Fruit fly (Drosophila melanogaster) whole organism, pupa: ENCODE measurements around the gene Drs.

Experiments
- CG10348 ChIP-seq: fragments of 200-800 bp; sonication (Bioruptor generic); IDR thresholded peaks from 2 replicates; pipeline ENCODE4 v1.3.6; 2022; ENCODE audit warnings: missing biosample characterization, missing genetic modification characterization
- CG12605 ChIP-seq: fragments of 200-800 bp; sonication (Bioruptor generic); IDR thresholded peaks from 2 replicates; pipeline ENCODE4 v1.3.6; 2022; ENCODE audit warnings: missing biosample characterization, missing genetic modification characterization
- CG13204 ChIP-seq: fragments of 200-800 bp; sonication (Bioruptor generic); optimal IDR thresholded peaks from 2 replicates; lab custom pipeline; 2018; ENCODE audit warnings: missing biosample characterization, mild to moderate bottlenecking, missing genetic modification characterization, moderate library complexity
- CG14655 ChIP-seq: fragments of 200-800 bp; sonication (Bioruptor generic); optimal IDR thresholded peaks from 3 replicates; lab custom pipeline; 2017; ENCODE audit warnings: mild to moderate bottlenecking, missing biosample characterization, missing genetic modification reagents, missing genetic modification characterization
- CG15710 ChIP-seq: fragments of 200-800 bp; sonication (Bioruptor generic); optimal IDR thresholded peaks from 2 replicates; lab custom pipeline; 2018; ENCODE audit warnings: missing biosample characterization, mild to moderate bottlenecking, missing genetic modification characterization, moderate library complexity
- CG17806 ChIP-seq: fragments of 200-800 bp; sonication (Bioruptor generic); optimal IDR thresholded peaks from 2 replicates; lab custom pipeline; 2018; ENCODE audit warnings: missing biosample characterization, mild to moderate bottlenecking, missing genetic modification characterization, moderate library complexity
- CG32121 ChIP-seq: fragments of 200-800 bp; sonication (Bioruptor generic); IDR thresholded peaks from 2 replicates; pipeline ENCODE4 v1.3.6; 2022; ENCODE audit warnings: missing biosample characterization, missing genetic modification characterization
- CG34367 ChIP-seq: fragments of 200-800 bp; sonication (Bioruptor generic); optimal IDR thresholded peaks from 2 replicates; lab custom pipeline; 2018; ENCODE audit warnings: missing biosample characterization, mild to moderate bottlenecking, missing genetic modification characterization
- CG4496 ChIP-seq: fragments of 200-800 bp; sonication (Bioruptor generic); IDR thresholded peaks from 3 replicates; pipeline ENCODE4 v1.3.6; 2022; ENCODE audit warnings: missing biosample characterization, missing genetic modification characterization
- CG8159 ChIP-seq: fragments of 200-800 bp; sonication (Bioruptor generic); optimal IDR thresholded peaks from 3 replicates; lab custom pipeline; 2018; ENCODE audit warnings: missing biosample characterization, mild to moderate bottlenecking, missing genetic modification characterization, moderate library complexity
- CG8301 ChIP-seq: fragments of 200-800 bp; sonication (Bioruptor generic); optimal IDR thresholded peaks from 2 replicates; lab custom pipeline; 2018; ENCODE audit warnings: missing biosample characterization, mild to moderate bottlenecking, missing genetic modification characterization
- CG9948 ChIP-seq: fragments of 200-800 bp; sonication (Bioruptor generic); optimal IDR thresholded peaks from 2 replicates; lab custom pipeline; 2018; ENCODE audit warnings: missing biosample characterization, mild to moderate bottlenecking, missing genetic modification characterization, moderate library complexity
- D1 ChIP-seq: fragments of 200-800 bp; sonication (Bioruptor generic); optimal IDR thresholded peaks from 2 replicates; lab custom pipeline; 2018; ENCODE audit warnings: missing biosample characterization, mild to moderate bottlenecking, missing genetic modification characterization, moderate library complexity
- EcR ChIP-seq: fragments of 200-800 bp; sonication (Bioruptor generic); optimal IDR thresholded peaks from 3 replicates; lab custom pipeline; 2019; ENCODE audit warnings: missing biosample characterization, missing genetic modification characterization, mild to moderate bottlenecking, moderate library complexity, missing genetic modification reagents
- Ets98B ChIP-seq: fragments of 200-800 bp; sonication (Bioruptor generic); IDR thresholded peaks from 2 replicates; pipeline ENCODE4 v1.3.6; 2022; ENCODE audit warnings: missing biosample characterization, missing genetic modification characterization
- Pif1A ChIP-seq: fragments of 200-800 bp; sonication (Bioruptor generic); optimal IDR thresholded peaks from 3 replicates; lab custom pipeline; 2016; ENCODE audit warnings: missing biosample characterization, missing genetic modification characterization
- Pif1B ChIP-seq: fragments of 200-800 bp; sonication (Bioruptor generic); optimal IDR thresholded peaks from 3 replicates; lab custom pipeline; 2016; ENCODE audit warnings: missing biosample characterization, missing genetic modification characterization
- Snoo ChIP-seq: fragments of 200-800 bp; sonication (Bioruptor generic); optimal IDR thresholded peaks from 3 replicates; lab custom pipeline; 2017; ENCODE audit warnings: missing biosample characterization, mild to moderate bottlenecking, missing genetic modification characterization, inconsistent platforms
- fd96Ca ChIP-seq: fragments of 200-800 bp; sonication (Bioruptor generic); IDR thresholded peaks from 3 replicates; pipeline ENCODE4 v1.3.6; 2022; ENCODE audit warnings: missing biosample characterization, missing genetic modification characterization
- gl ChIP-seq: fragments of 200-800 bp; sonication (Bioruptor generic); optimal IDR thresholded peaks from 2 replicates; lab custom pipeline; 2018; ENCODE audit warnings: missing biosample characterization, mild to moderate bottlenecking, missing genetic modification characterization
- rn ChIP-seq: fragments of 200-800 bp; sonication (Bioruptor generic); IDR thresholded peaks from 2 replicates; pipeline ENCODE4 v1.3.6; 2022; ENCODE audit warnings: missing biosample characterization, missing genetic modification characterization

Gene Drs

DNA sequence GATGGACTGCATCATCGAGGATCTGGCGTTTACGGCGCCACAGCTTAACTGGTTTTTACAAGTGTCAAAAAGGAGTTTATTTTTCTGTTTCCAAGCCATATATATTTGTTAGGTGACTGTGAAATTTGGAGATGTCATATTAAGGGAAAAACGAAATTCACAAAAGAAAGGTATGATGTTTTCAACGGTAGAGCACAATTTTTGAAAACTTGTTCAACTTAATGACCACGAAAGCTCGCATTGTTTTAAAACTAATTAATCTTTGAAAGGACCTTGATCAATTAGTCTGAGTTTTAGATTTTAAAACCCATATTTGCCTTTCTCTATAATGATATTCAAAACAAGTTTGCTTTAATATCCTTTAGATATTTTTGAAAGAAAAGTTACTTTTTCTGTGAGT is 40.6 kb upstream of the Drs start, which contains the start of gene Strip:
Gene Strip (minus strand): TSS at position 101 of the 400 bp plus-strand sequence.
- TF ChIP-seq CG32121 (GFP tag; lab: Robert Waterston, UW) (no peak), Pif1B (GFP tag; lab: Kevin White, UChicago) (no peak), CG8301 (tag; lab: Kevin White, UChicago) (no peak), CG13204 (GFP tag; lab: Kevin White, UChicago) (no peak), CG34367 (no peak), D1 (no peak), CG14655 (GFP tag; lab: Kevin White, UChicago) (no peak), CG17806 (no peak), Snoo (tag; lab: Kevin White, UChicago) (no peak), gl (no peak), CG8159 (tag; lab: Kevin White, UChicago) (no peak), CG12605 (GFP tag; lab: Robert Waterston, UW) (no peak), Ets98B (no peak)
- TF ChIP-seq, all 21 proteins: peak for 0

DNA sequence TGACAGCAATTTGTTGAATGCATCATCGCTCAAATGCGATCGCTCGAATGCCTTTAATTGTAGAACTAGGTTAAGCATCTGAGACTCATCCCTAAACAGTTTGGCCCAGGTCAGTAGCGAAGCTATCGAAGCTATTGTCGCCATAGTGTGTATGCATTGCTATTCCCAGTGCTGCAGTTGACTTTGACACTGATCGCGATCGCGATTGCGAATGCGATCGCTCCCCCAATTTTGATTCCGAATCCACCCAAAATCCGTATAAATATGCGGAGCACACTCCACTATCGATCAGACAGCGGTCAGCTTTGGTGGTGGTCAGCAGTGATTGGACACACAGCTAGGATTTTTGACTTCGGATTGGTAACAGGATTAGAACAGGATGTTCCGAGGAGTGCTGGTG is 39.6 kb upstream of the Drs start, which contains the start of gene CG14961:
Gene CG14961 (plus strand): TSS at position 301 of the 400 bp plus-strand sequence.
- TF ChIP-seq Pif1B (GFP tag; lab: Kevin White, UChicago) (no peak), CG15710 (no peak), Pif1A (GFP tag; lab: Kevin White, UChicago) (no peak), rn (GFP tag; lab: Robert Waterston, UW) (no peak), CG8301 (tag; lab: Kevin White, UChicago) (no peak), Ets98B (no peak)

DNA sequence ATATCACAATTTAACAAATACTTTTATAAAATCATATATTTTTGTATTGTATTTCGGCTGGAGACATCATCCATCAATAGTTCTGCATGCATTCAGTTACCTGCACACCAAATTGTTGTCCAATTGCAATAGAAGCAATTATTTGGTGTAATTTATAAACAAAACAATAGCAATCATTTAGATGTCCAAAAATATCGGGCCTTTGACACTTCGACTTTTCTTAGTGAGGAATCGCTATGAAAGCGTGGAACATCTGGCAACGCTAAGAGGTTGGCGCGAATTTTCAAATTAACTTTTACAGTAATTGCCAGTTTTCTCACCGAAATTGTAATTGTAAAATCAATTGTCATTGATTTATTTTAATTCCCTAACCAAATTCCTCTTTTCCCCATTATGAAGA is 34.6 kb upstream of the Drs start, which contains the start of gene CG14969:
Gene CG14969 (minus strand): TSS at position 195 of the 400 bp plus-strand sequence.
- TF ChIP-seq CG17806 = no peak
- TF ChIP-seq CG14655 (GFP tag; lab: Kevin White, UChicago) = no peak
- no peak for TF ChIP-seq CG8159 (tag; lab: Kevin White, UChicago)
- TF ChIP-seq EcR (GFP tag; lab: Kevin White, UChicago) = no peak
- TF ChIP-seq CG4496 (GFP tag; lab: Robert Waterston, UW) = no peak
- no peak for TF ChIP-seq CG12605 (GFP tag; lab: Robert Waterston, UW)
- TF ChIP-seq CG15710 = no peak
- no peak for TF ChIP-seq gl
- TF ChIP-seq CG8301 (tag; lab: Kevin White, UChicago) = no peak
- TF ChIP-seq CG34367 = no peak
- no peak for TF ChIP-seq CG9948
- no peak for TF ChIP-seq D1
- TF ChIP-seq fd96Ca = no peak
- TF ChIP-seq Pif1B (GFP tag; lab: Kevin White, UChicago) = no peak
- TF ChIP-seq Ets98B = no peak
- TF ChIP-seq CG13204 (GFP tag; lab: Kevin White, UChicago) = no peak
- TF ChIP-seq Pif1A (GFP tag; lab: Kevin White, UChicago) = no peak

DNA sequence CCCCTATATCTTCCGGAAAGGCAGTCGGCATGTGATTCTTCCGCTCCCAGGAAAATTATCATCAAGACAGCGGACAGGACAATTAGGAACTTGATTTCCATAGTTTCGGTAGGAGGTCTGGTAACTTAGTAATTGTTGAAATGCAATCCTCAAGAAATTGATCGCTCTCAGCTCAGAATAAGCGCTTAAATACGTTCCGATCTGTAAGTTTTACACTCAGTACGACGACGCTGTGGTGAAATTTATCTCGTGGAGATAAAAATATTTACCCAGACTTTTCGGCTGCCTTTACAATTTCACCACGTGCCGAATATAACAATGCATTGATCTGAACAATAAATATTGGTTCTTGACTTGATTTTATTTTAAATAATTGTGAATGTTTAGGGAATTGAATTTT is 33.7 kb upstream of the Drs start, which contains the start of gene Drsl1:
Gene Drsl1 (minus strand): TSS at position 101 of the 400 bp plus-strand sequence.
- TF ChIP-seq D1 = no peak
- TF ChIP-seq CG34367 = no peak
- no peak for TF ChIP-seq CG9948
- TF ChIP-seq Snoo (tag; lab: Kevin White, UChicago) = no peak
- TF ChIP-seq CG14655 (GFP tag; lab: Kevin White, UChicago) = no peak
- TF ChIP-seq Pif1A (GFP tag; lab: Kevin White, UChicago) = no peak
- TF ChIP-seq CG32121 (GFP tag; lab: Robert Waterston, UW) = no peak
- TF ChIP-seq Ets98B = no peak
- no peak for TF ChIP-seq CG15710
- TF ChIP-seq CG10348 (GFP tag; lab: Robert Waterston, UW) = no peak
- no peak for TF ChIP-seq gl
- no peak for TF ChIP-seq CG4496 (GFP tag; lab: Robert Waterston, UW)
- TF ChIP-seq CG17806 = no peak
- no peak for TF ChIP-seq EcR (GFP tag; lab: Kevin White, UChicago)
- no peak for TF ChIP-seq CG8301 (tag; lab: Kevin White, UChicago)
- no peak for TF ChIP-seq CG13204 (GFP tag; lab: Kevin White, UChicago)
- no peak for TF ChIP-seq fd96Ca

DNA sequence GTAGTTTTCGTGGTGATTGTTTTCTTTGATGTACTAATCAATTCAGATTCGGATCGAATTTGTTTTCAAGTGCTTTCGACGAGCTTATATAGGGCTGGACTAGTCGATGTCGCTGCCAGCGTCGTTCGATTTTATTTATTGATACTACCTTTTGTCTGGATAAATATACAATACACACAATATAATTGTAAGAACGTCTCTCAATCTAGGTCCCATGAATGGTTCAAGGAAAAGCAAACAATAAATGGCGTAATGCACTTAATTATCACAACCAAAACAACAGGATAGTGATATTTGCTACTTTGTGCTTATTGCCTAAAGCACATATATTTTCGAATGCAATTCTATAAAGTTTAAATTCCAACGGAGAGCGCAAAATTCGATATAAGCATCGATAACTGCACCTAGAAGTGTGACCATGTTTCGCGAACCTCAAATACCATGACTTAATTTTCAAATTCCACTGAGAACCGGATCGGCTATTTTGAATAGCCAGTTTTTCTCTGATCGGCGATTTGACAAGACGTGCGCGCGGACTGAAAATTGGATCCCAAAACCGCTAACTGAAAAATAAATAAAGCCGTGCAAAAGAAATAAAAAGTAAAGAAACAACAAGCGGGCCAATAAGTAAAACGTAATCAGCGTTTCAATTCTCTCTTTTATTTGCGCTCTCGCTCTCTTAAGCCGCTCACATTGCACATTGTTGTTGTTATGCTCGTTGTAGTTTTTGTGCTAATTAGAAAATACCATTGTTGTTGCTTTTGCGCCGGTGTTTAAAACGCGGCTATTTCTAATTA is 32.8 kb upstream of the Drs start, which contains the start of the genes Drsl6 and kst:
Gene Drsl6 (minus strand): TSS at position 51 of the 797 bp plus-strand sequence.
Gene kst (plus strand): TSS at position 493 of the 797 bp plus-strand sequence.
- peak; percentile 64 for TF ChIP-seq gl
- peak; percentile 38; the same call in 1 of the 2 replicates for TF ChIP-seq rn (GFP tag; lab: Robert Waterston, UW)
- TF ChIP-seq CG32121 (GFP tag; lab: Robert Waterston, UW) = peak; percentile 32; the same call in 1 of the 2 replicates
- TF ChIP-seq CG17806 = peak; percentile 32
- peak; percentile 17 for TF ChIP-seq CG9948
- peak; percentile 69 for TF ChIP-seq CG4496 (GFP tag; lab: Robert Waterston, UW)
- TF ChIP-seq CG8301 (tag; lab: Kevin White, UChicago) = no peak
- TF ChIP-seq CG13204 (GFP tag; lab: Kevin White, UChicago) = no peak
- TF ChIP-seq Ets98B = peak; percentile 55; the same call in 1 of the 2 replicates
- TF ChIP-seq CG15710 = peak; percentile 48
- TF ChIP-seq CG12605 (GFP tag; lab: Robert Waterston, UW) = peak; percentile 82
- TF ChIP-seq fd96Ca = peak; percentile 33; the same call in 1 of the 3 replicates
- TF ChIP-seq Pif1A (GFP tag; lab: Kevin White, UChicago) = no peak
